Worm (Caenorhabditis elegans) whole organism, early embryonic: Measurements from ENCODE around the gene F55A4.3.

ENCODE experiments used
- F13C5.2 ChIP-seq: sonication (generic microtip); optimal IDR thresholded peaks from 2 replicates; lab custom pipeline; 2017; ENCODE audit warnings: mild to moderate bottlenecking, missing genetic modification characterization, inconsistent platforms, missing compliant biosample characterization
- ama-1 ChIP-seq: fragments of 150-350 bp; optimal IDR thresholded peaks from 2 replicates; lab custom pipeline; 2014
- tbx-37 ChIP-seq: fragments of 200-800 bp; sonication (Bioruptor generic); conservative IDR thresholded peaks from 2 replicates; pipeline ENCODE4 v1.3.6; 2022; ENCODE audit warnings: missing genetic modification reagents, missing genetic modification characterization, missing compliant biosample characterization
- tra-4 ChIP-seq: sonication (generic microtip); optimal IDR thresholded peaks from 2 replicates; lab custom pipeline; 2017; ENCODE audit warnings: missing genetic modification characterization, missing compliant biosample characterization

ce11 chrX:1053929-1054328 lies 29.0 kb upstream of the F55A4.3 start, which contains the start of gene ncs-3:
- TF ChIP-seq tbx-37 (GFP tag; lab: Robert Waterston, UW) (no peak), F13C5.2 (no peak), tra-4 (tag; lab: Kevin White, UChicago) (no peak), ama-1 (lab: Kevin White, UChicago) (no peak)
